Worm (Caenorhabditis elegans) whole organism, early embryonic: ENCODE results near the gene C40C9.4.

ENCODE experiments used
- B0310.2 ChIP-seq: sonication (generic microtip); optimal IDR thresholded peaks from 2 replicates; lab custom pipeline; 2016; ENCODE audit warnings: mild to moderate bottlenecking, missing genetic modification characterization, missing compliant biosample characterization
- F13C5.2 ChIP-seq: sonication (generic microtip); optimal IDR thresholded peaks from 2 replicates; lab custom pipeline; 2017; ENCODE audit warnings: mild to moderate bottlenecking, missing genetic modification characterization, inconsistent platforms, missing compliant biosample characterization
- aly-1 ChIP-seq: sonication (generic microtip); optimal IDR thresholded peaks from 2 replicates; lab custom pipeline; 2016; ENCODE audit warnings: missing genetic modification characterization, missing compliant biosample characterization
- ama-1 ChIP-seq: fragments of 150-350 bp; optimal IDR thresholded peaks from 2 replicates; lab custom pipeline; 2014
- ceh-13 ChIP-seq: fragments of 200-800 bp; sonication (Bioruptor generic); optimal IDR thresholded peaks from 2 replicates; lab custom pipeline; 2018; ENCODE audit warnings: mild to moderate bottlenecking, missing genetic modification characterization, missing compliant biosample characterization
- ceh-36 ChIP-seq: sonication (generic microtip); optimal IDR thresholded peaks from 2 replicates; lab custom pipeline; 2016; ENCODE audit warnings: missing genetic modification characterization, inconsistent platforms, missing compliant biosample characterization
- ets-7 ChIP-seq: sonication (generic microtip); optimal IDR thresholded peaks from 2 replicates; lab custom pipeline; 2016; ENCODE audit warnings: missing genotype, missing genetic modification characterization, missing compliant biosample characterization
- flt-1 ChIP-seq: fragments of 200-800 bp; sonication (Bioruptor generic); IDR thresholded peaks from 2 replicates; pipeline ENCODE4 v1.3.6; 2022; ENCODE audit warnings: missing genetic modification characterization, missing compliant biosample characterization
- hmbx-1 ChIP-seq: sonication (generic microtip); optimal IDR thresholded peaks from 2 replicates; lab custom pipeline; 2016; ENCODE audit warnings: mild to moderate bottlenecking, missing genetic modification characterization, missing compliant biosample characterization
- hmg-4 ChIP-seq: fragments of 200-800 bp; sonication (Bioruptor generic); optimal IDR thresholded peaks from 2 replicates; lab custom pipeline; 2018; ENCODE audit warnings: mild to moderate bottlenecking, missing genetic modification characterization, missing compliant biosample characterization
- hnd-1 ChIP-seq: sonication (generic microtip); optimal IDR thresholded peaks from 2 replicates; lab custom pipeline; 2016; ENCODE audit warnings: missing genetic modification characterization, missing compliant biosample characterization
- pes-1 ChIP-seq: fragments of 200-800 bp; sonication (Bioruptor generic); IDR thresholded peaks from 2 replicates; pipeline ENCODE4 v1.3.6; 2022; ENCODE audit warnings: missing genetic modification reagents, missing genetic modification characterization, missing compliant biosample characterization
- scrt-1 ChIP-seq: fragments of 200-800 bp; sonication (Bioruptor generic); IDR thresholded peaks from 2 replicates; pipeline ENCODE4 v1.3.6; 2022; ENCODE audit warnings: missing genetic modification characterization, missing compliant biosample characterization
- sea-1 ChIP-seq: fragments of 200-800 bp; sonication (Bioruptor generic); conservative IDR thresholded peaks from 2 replicates; pipeline ENCODE4 v1.3.6; 2022; ENCODE audit warnings: missing genetic modification characterization, missing compliant biosample characterization
- tbx-11 ChIP-seq: fragments of 200-800 bp; sonication (Bioruptor generic); IDR thresholded peaks from 2 replicates; pipeline ENCODE4 v1.3.6; 2022; ENCODE audit warnings: missing genetic modification characterization, missing compliant biosample characterization
- tbx-37 ChIP-seq: fragments of 200-800 bp; sonication (Bioruptor generic); conservative IDR thresholded peaks from 2 replicates; pipeline ENCODE4 v1.3.6; 2022; ENCODE audit warnings: missing genetic modification reagents, missing genetic modification characterization, missing compliant biosample characterization
- tra-4 ChIP-seq: sonication (generic microtip); optimal IDR thresholded peaks from 2 replicates; lab custom pipeline; 2017; ENCODE audit warnings: missing genetic modification characterization, missing compliant biosample characterization

The C40C9.4 gene

ce11 chrX:13672622-13673021 is 21.7 kb downstream of the C40C9.4 start:
- TF ChIP-seq pes-1 (GFP tag; lab: Robert Waterston, UW) (no peak), scrt-1 (GFP tag; lab: Robert Waterston, UW) (no peak), ets-7 (no peak), F13C5.2 (no peak), tbx-37 (GFP tag; lab: Robert Waterston, UW) (no peak), flt-1 (GFP tag; lab: Robert Waterston, UW) (no peak), ceh-13 (GFP tag; lab: Kevin White, UChicago) (no peak), ceh-36 (tag; lab: Kevin White, UChicago) (no peak), hnd-1 (tag; lab: Kevin White, UChicago) (no peak), hmg-4 (GFP tag; lab: Kevin White, UChicago) (no peak), B0310.2 (no peak), sea-1 (GFP tag; lab: Robert Waterston, UW) (no peak), tbx-11 (GFP tag; lab: Robert Waterston, UW) (no peak), tra-4 (tag; lab: Kevin White, UChicago) (no peak), ama-1 (lab: Kevin White, UChicago) (no peak), hmbx-1 (tag; lab: Kevin White, UChicago) (no peak), aly-1 (tag; lab: Kevin White, UChicago) (no peak)

ce11 chrX:13675444-13675843 is 24.5 kb downstream of the C40C9.4 start:
- TF ChIP-seq hmbx-1 (tag; lab: Kevin White, UChicago) (no peak), tbx-37 (GFP tag; lab: Robert Waterston, UW) (no peak), B0310.2 (peak; percentile 34), hmg-4 (GFP tag; lab: Kevin White, UChicago) (peak; percentile 68), tbx-11 (GFP tag; lab: Robert Waterston, UW) (no peak)

ce11 chrX:13676892-13677291 is 26.0 kb downstream of the C40C9.4 start, which contains the start of gene gck-4:
Gene gck-4, plus strand, starts transcription at chrX:13677192.
- TF ChIP-seq aly-1 (tag; lab: Kevin White, UChicago) (no peak), ama-1 (lab: Kevin White, UChicago) (no peak), ets-7 (no peak), ceh-36 (tag; lab: Kevin White, UChicago) (no peak)

ce11 chrX:13685725-13686124 is 34.8 kb downstream of the C40C9.4 start:
- TF ChIP-seq ceh-36 (tag; lab: Kevin White, UChicago) (no peak), ama-1 (lab: Kevin White, UChicago) (no peak), tra-4 (tag; lab: Kevin White, UChicago) (no peak), F13C5.2 (no peak), flt-1 (GFP tag; lab: Robert Waterston, UW) (no peak)

ce11 chrX:13687111-13687512 is 36.2 kb downstream of the C40C9.4 start:
- TF ChIP-seq F13C5.2 (peak; percentile 7), sea-1 (GFP tag; lab: Robert Waterston, UW) (no peak), ets-7 (no peak), aly-1 (tag; lab: Kevin White, UChicago) (peak; percentile 30), ceh-36 (tag; lab: Kevin White, UChicago) (no peak), hmg-4 (GFP tag; lab: Kevin White, UChicago) (peak; percentile 36)

ce11 chrX:13687655-13688054 is 36.8 kb downstream of the C40C9.4 start, which contains the start of gene adm-2:
Gene adm-2, plus strand, starts transcription at chrX:13687955.
- TF ChIP-seq B0310.2: no peak
- TF ChIP-seq hmg-4 (GFP tag; lab: Kevin White, UChicago): no peak
- no peak for TF ChIP-seq pes-1 (GFP tag; lab: Robert Waterston, UW)
- no peak for TF ChIP-seq tra-4 (tag; lab: Kevin White, UChicago)
- TF ChIP-seq hmbx-1 (tag; lab: Kevin White, UChicago): no peak
- TF ChIP-seq sea-1 (GFP tag; lab: Robert Waterston, UW): no peak
- TF ChIP-seq tbx-37 (GFP tag; lab: Robert Waterston, UW): no peak
- no peak for TF ChIP-seq aly-1 (tag; lab: Kevin White, UChicago)
- no peak for TF ChIP-seq hnd-1 (tag; lab: Kevin White, UChicago)
- no peak for TF ChIP-seq F13C5.2
- no peak for TF ChIP-seq ceh-13 (GFP tag; lab: Kevin White, UChicago)
- TF ChIP-seq flt-1 (GFP tag; lab: Robert Waterston, UW): no peak
- TF ChIP-seq tbx-11 (GFP tag; lab: Robert Waterston, UW): no peak
- TF ChIP-seq ets-7: no peak
- no peak for TF ChIP-seq scrt-1 (GFP tag; lab: Robert Waterston, UW)
- no peak for TF ChIP-seq ceh-36 (tag; lab: Kevin White, UChicago)

- TF ChIP-seq ama-1 (lab: Kevin White, UChicago) (no peak), hmbx-1 (tag; lab: Kevin White, UChicago) (no peak), hmg-4 (GFP tag; lab: Kevin White, UChicago) (no peak), aly-1 (tag; lab: Kevin White, UChicago) (no peak), sea-1 (GFP tag; lab: Robert Waterston, UW) (no peak), F13C5.2 (no peak), flt-1 (GFP tag; lab: Robert Waterston, UW) (no peak), tbx-11 (GFP tag; lab: Robert Waterston, UW) (no peak), tbx-37 (GFP tag; lab: Robert Waterston, UW) (no peak)
These were observed 39.4 kb downstream of the C40C9.4 start for ce11 chrX:13690333-13690732.

ce11 chrX:13696152-13696551 is 45.3 kb downstream of the C40C9.4 start:
- TF ChIP-seq hmg-4 (GFP tag; lab: Kevin White, UChicago) (no peak), ceh-36 (tag; lab: Kevin White, UChicago) (no peak), sea-1 (GFP tag; lab: Robert Waterston, UW) (no peak), aly-1 (tag; lab: Kevin White, UChicago) (no peak), ama-1 (lab: Kevin White, UChicago) (no peak), scrt-1 (GFP tag; lab: Robert Waterston, UW) (no peak), ceh-13 (GFP tag; lab: Kevin White, UChicago) (no peak), flt-1 (GFP tag; lab: Robert Waterston, UW) (no peak)
